Worm (Caenorhabditis elegans) whole organism, young adult: ENCODE results near the gene nhr-11.

Experiments
- B0019.2 ChIP-seq: fragments of 200-800 bp; sonication (Bioruptor generic); conservative IDR thresholded peaks from 2 replicates; pipeline ENCODE4 v1.3.6; 2022; ENCODE audit warnings: missing genetic modification reagents, missing genetic modification characterization, missing compliant biosample characterization
- B0035.1 ChIP-seq: sonication (generic microtip); optimal IDR thresholded peaks from 2 replicates; lab custom pipeline; 2016; ENCODE audit warnings: missing genetic modification characterization, mild to moderate bottlenecking, missing compliant biosample characterization, missing genotype, missing genetic modification reagents
- B0261.1 ChIP-seq: sonication (generic microtip); optimal IDR thresholded peaks from 2 replicates; lab custom pipeline; 2016; ENCODE audit warnings: mild to moderate bottlenecking, missing genetic modification characterization, moderate library complexity, missing compliant biosample characterization
- F55B11.4 ChIP-seq: sonication (generic microtip); optimal IDR thresholded peaks from 2 replicates; lab custom pipeline; 2016; ENCODE audit warnings: missing compliant biosample characterization, missing genetic modification characterization, borderline replicate concordance; ENCODE audit not compliant: insufficient read depth
- F57C9.4 ChIP-seq: sonication (generic microtip); optimal IDR thresholded peaks from 2 replicates; lab custom pipeline; 2017; ENCODE audit warnings: mild to moderate bottlenecking, missing genetic modification characterization, missing compliant biosample characterization
- K11D2.4 ChIP-seq: fragments of 200-800 bp; sonication (Bioruptor generic); IDR thresholded peaks from 2 replicates; pipeline ENCODE4 v1.3.6; 2022; ENCODE audit warnings: missing genetic modification reagents, missing genetic modification characterization, missing compliant biosample characterization
- K12H6.12 ChIP-seq: fragments of 200-800 bp; sonication (Bioruptor generic); optimal IDR thresholded peaks from 2 replicates; lab custom pipeline; 2018; ENCODE audit warnings: mild to moderate bottlenecking, missing genetic modification characterization, missing compliant biosample characterization
- Y53F4B.3 ChIP-seq: fragments of 200-800 bp; sonication (Bioruptor generic); IDR thresholded peaks from 2 replicates; pipeline ENCODE4 v1.3.6; 2022; ENCODE audit warnings: missing genetic modification reagents, missing genetic modification characterization, missing compliant biosample characterization
- Y53G8AR.9 ChIP-seq: fragments of 200-800 bp; sonication (Bioruptor generic); conservative IDR thresholded peaks from 2 replicates; pipeline ENCODE4 v1.3.6; 2022; ENCODE audit warnings: missing genetic modification reagents, missing genetic modification characterization, missing compliant biosample characterization
- aptf-3 ChIP-seq: fragments of 200-800 bp; sonication (Bioruptor generic); IDR thresholded peaks from 2 replicates; pipeline ENCODE4 v1.3.6; 2022; ENCODE audit warnings: missing genetic modification characterization, missing compliant biosample characterization
- attf-5 ChIP-seq: fragments of 200-800 bp; sonication (Bioruptor generic); optimal IDR thresholded peaks from 2 replicates; lab custom pipeline; 2018; ENCODE audit warnings: mild to moderate bottlenecking, missing genetic modification characterization, missing compliant biosample characterization
- bed-1 ChIP-seq: fragments of 200-800 bp; sonication (Bioruptor generic); IDR thresholded peaks from 2 replicates; pipeline ENCODE4 v1.3.6; 2022; ENCODE audit warnings: missing genetic modification reagents, missing genetic modification characterization, missing compliant biosample characterization
- bed-2 ChIP-seq: fragments of 200-800 bp; sonication (Bioruptor generic); IDR thresholded peaks from 2 replicates; pipeline ENCODE4 v1.3.6; 2022; ENCODE audit warnings: missing genetic modification reagents, missing genetic modification characterization, missing compliant biosample characterization
- cebp-2 ChIP-seq: fragments of 200-800 bp; sonication (Bioruptor generic); IDR thresholded peaks from 2 replicates; pipeline ENCODE4 v1.3.6; 2022; ENCODE audit warnings: missing genetic modification characterization, missing compliant biosample characterization
- ceh-27 ChIP-seq: fragments of 200-800 bp; sonication (Bioruptor generic); optimal IDR thresholded peaks from 2 replicates; lab custom pipeline; 2018; ENCODE audit warnings: mild to moderate bottlenecking, missing genetic modification characterization, moderate library complexity, missing compliant biosample characterization
- dox-1 ChIP-seq: fragments of 200-800 bp; sonication (Bioruptor generic); IDR thresholded peaks from 2 replicates; pipeline ENCODE4 v1.3.6; 2022; ENCODE audit warnings: missing genetic modification reagents, missing genetic modification characterization, missing compliant biosample characterization
- dpff-1 ChIP-seq: sonication (generic microtip); optimal IDR thresholded peaks from 2 replicates; lab custom pipeline; 2017; ENCODE audit warnings: mild to moderate bottlenecking, missing genetic modification characterization, missing compliant biosample characterization
- dpl-1 ChIP-seq: fragments of 150-350 bp; optimal IDR thresholded peaks from 2 replicates; lab custom pipeline; 2014; ENCODE audit warnings: missing biosample characterization, missing genetic modification reagents, missing genetic modification characterization
- ekl-4 ChIP-seq: fragments of 200-800 bp; sonication (Bioruptor generic); IDR thresholded peaks from 2 replicates; pipeline ENCODE4 v1.3.6; 2022; ENCODE audit warnings: missing genetic modification reagents, missing genetic modification characterization, missing compliant biosample characterization
- ets-4 ChIP-seq: fragments of 200-800 bp; sonication (Bioruptor generic); optimal IDR thresholded peaks from 2 replicates; lab custom pipeline; 2018; ENCODE audit warnings: mild to moderate bottlenecking, missing genetic modification characterization, missing compliant biosample characterization
- fkh-3 ChIP-seq: sonication (generic microtip); optimal IDR thresholded peaks from 2 replicates; lab custom pipeline; 2016; ENCODE audit warnings: mild to moderate bottlenecking, missing genetic modification characterization, missing compliant biosample characterization
- gei-17 ChIP-seq: fragments of 200-800 bp; sonication (Bioruptor generic); optimal IDR thresholded peaks from 2 replicates; lab custom pipeline; 2018; ENCODE audit warnings: mild to moderate bottlenecking, missing genetic modification characterization, missing compliant biosample characterization
- him-1 ChIP-seq: sonication (generic microtip); optimal IDR thresholded peaks from 2 replicates; lab custom pipeline; 2016; ENCODE audit warnings: missing genotype, missing genetic modification reagents, missing genetic modification characterization, missing compliant biosample characterization
- hmg-1.2 ChIP-seq: fragments of 200-800 bp; sonication (Bioruptor generic); IDR thresholded peaks from 2 replicates; pipeline ENCODE4 v1.3.6; 2022; ENCODE audit warnings: missing genetic modification reagents, missing genetic modification characterization, missing compliant biosample characterization
- hrde-1 ChIP-seq: sonication (generic microtip); optimal IDR thresholded peaks from 2 replicates; lab custom pipeline; 2016; ENCODE audit warnings: missing genetic modification characterization, mild to moderate bottlenecking, missing compliant biosample characterization, moderate library complexity, missing genotype, missing genetic modification reagents, borderline replicate concordance
- let-607 ChIP-seq, 2 experiments: fragments of 200-800 bp in 1 of 2; sonication (Bioruptor generic) in 1 of 2; sonication (generic microtip) in 1 of 2; optimal IDR thresholded peaks; 2 replicates each; lab custom pipeline; 2016 to 2018; ENCODE audit warnings: mild to moderate bottlenecking in 2 of 2, missing compliant biosample characterization in 2 of 2, missing genetic modification characterization in 2 of 2, moderate library complexity in 2 of 2, missing genotype in 1 of 2
- lin-26 ChIP-seq: fragments of 200-800 bp; sonication (Bioruptor generic); IDR thresholded peaks from 2 replicates; pipeline ENCODE4 v1.3.6; 2022; ENCODE audit warnings: missing genetic modification reagents, missing genetic modification characterization, missing compliant biosample characterization
- lin-40 ChIP-seq: sonication (generic microtip); optimal IDR thresholded peaks from 2 replicates; lab custom pipeline; 2016; ENCODE audit warnings: missing genetic modification characterization, mild to moderate bottlenecking, missing compliant biosample characterization, missing genotype, missing genetic modification reagents
- madf-10 ChIP-seq: sonication (generic microtip); optimal IDR thresholded peaks from 2 replicates; lab custom pipeline; 2016; ENCODE audit warnings: mild to moderate bottlenecking, missing genetic modification characterization, missing compliant biosample characterization
- madf-6 ChIP-seq: fragments of 200-800 bp; sonication (Bioruptor generic); IDR thresholded peaks from 2 replicates; pipeline ENCODE4 v1.3.6; 2022; ENCODE audit warnings: missing genetic modification reagents, missing genetic modification characterization, missing compliant biosample characterization
- madf-8 ChIP-seq: fragments of 200-800 bp; sonication (Bioruptor generic); conservative IDR thresholded peaks from 2 replicates; pipeline ENCODE4 v1.3.6; 2022; ENCODE audit warnings: missing genetic modification reagents, missing genetic modification characterization, missing compliant biosample characterization
- mcd-1 ChIP-seq: fragments of 200-800 bp; sonication (Bioruptor generic); IDR thresholded peaks from 2 replicates; pipeline ENCODE4 v1.3.6; 2022; ENCODE audit warnings: missing genetic modification reagents, missing genetic modification characterization, missing compliant biosample characterization
- nhr-27 ChIP-seq: fragments of 200-800 bp; sonication (Bioruptor generic); optimal IDR thresholded peaks from 2 replicates; lab custom pipeline; 2018; ENCODE audit warnings: mild to moderate bottlenecking, missing genetic modification characterization, moderate library complexity, missing compliant biosample characterization
- pha-4 ChIP-seq: fragments of 150-350 bp; sonication (generic microtip); optimal IDR thresholded peaks from 2 replicates; lab custom pipeline; 2014; ENCODE audit warnings: missing biosample characterization, missing genetic modification reagents, missing genetic modification characterization
- rcor-1 ChIP-seq: fragments of 200-800 bp; sonication (Bioruptor generic); IDR thresholded peaks from 2 replicates; pipeline ENCODE4 v1.3.6; 2022; ENCODE audit warnings: missing genetic modification reagents, missing genetic modification characterization, missing compliant biosample characterization
- repo-1 ChIP-seq: sonication (generic microtip); optimal IDR thresholded peaks from 2 replicates; lab custom pipeline; 2017; ENCODE audit warnings: mild to moderate bottlenecking, missing genetic modification characterization, missing compliant biosample characterization
- sdz-38 ChIP-seq: sonication (generic microtip); optimal IDR thresholded peaks from 2 replicates; lab custom pipeline; 2016; ENCODE audit warnings: missing genotype, missing genetic modification characterization, missing compliant biosample characterization
- snpc-3.4 ChIP-seq: sonication (generic microtip); optimal IDR thresholded peaks from 2 replicates; lab custom pipeline; 2017; ENCODE audit warnings: missing genetic modification characterization, mild to moderate bottlenecking, missing compliant biosample characterization, antibody characterized with exemption, moderate library complexity, missing genotype, missing genetic modification reagents
- unc-62 ChIP-seq: fragments of 150-350 bp; optimal IDR thresholded peaks from 2 replicates; lab custom pipeline; 2014; ENCODE audit warnings: missing biosample characterization, missing genetic modification reagents, missing genetic modification characterization
- xnd-1 ChIP-seq: sonication (generic microtip); optimal IDR thresholded peaks from 2 replicates; lab custom pipeline; 2016; ENCODE audit warnings: missing genotype, missing genetic modification reagents, missing genetic modification characterization, missing compliant biosample characterization
- zim-3 ChIP-seq: sonication (generic microtip); optimal IDR thresholded peaks from 2 replicates; lab custom pipeline; 2017; ENCODE audit warnings: mild to moderate bottlenecking, missing genetic modification characterization, moderate library complexity, missing compliant biosample characterization
- ztf-28 ChIP-seq: fragments of 200-800 bp; sonication (Bioruptor generic); IDR thresholded peaks from 2 replicates; pipeline ENCODE4 v1.3.6; 2022; ENCODE audit warnings: missing genetic modification reagents, missing genetic modification characterization, missing compliant biosample characterization
- ztf-3 ChIP-seq: fragments of 200-800 bp; sonication (Bioruptor generic); optimal IDR thresholded peaks from 2 replicates; lab custom pipeline; 2018; ENCODE audit warnings: mild to moderate bottlenecking, missing genetic modification characterization, missing compliant biosample characterization

nhr-11 gene

ce11 chrIV:9079330-9079729 lies 9.5 kb downstream of the nhr-11 start:
- no peak for TF ChIP-seq mcd-1 (GFP tag; lab: Robert Waterston, UW)
- peak; percentile 38; the same call in 1 of the 2 replicates for TF ChIP-seq hmg-1.2 (GFP tag; lab: Robert Waterston, UW)
- no peak for TF ChIP-seq ztf-3
- TF ChIP-seq snpc-3.4 (tag; lab: Kevin White, UChicago), result no peak
- TF ChIP-seq madf-8 (GFP tag; lab: Robert Waterston, UW), result no peak
- no peak for TF ChIP-seq xnd-1 (tag; lab: Kevin White, UChicago)
- no peak for TF ChIP-seq pha-4 (tag; lab: Kevin White, UChicago)

- TF ChIP-seq fkh-3 (tag; lab: Kevin White, UChicago) (no peak), ztf-28 (GFP tag; lab: Robert Waterston, UW) (no peak), bed-2 (GFP tag; lab: Robert Waterston, UW) (no peak), nhr-27 (tag; lab: Kevin White, UChicago) (no peak), lin-40 (tag; lab: Kevin White, UChicago) (no peak), rcor-1 (no peak), B0019.2 (no peak), F57C9.4 (tag; lab: Kevin White, UChicago) (no peak), him-1 (no peak), dpl-1 (GFP tag; lab: Kevin White, UChicago) (no peak), B0261.1 (tag; lab: Kevin White, UChicago) (no peak), ztf-3 (no peak)
Measured at ce11 chrIV:9080201-9080600, 10.4 kb downstream of the nhr-11 start.

- TF ChIP-seq repo-1 (no peak), Y53F4B.3 (GFP tag; lab: Robert Waterston, UW) (no peak), dpff-1 (tag; lab: Kevin White, UChicago) (no peak), let-607 (tag; optimal IDR thresholded peaks at IDR 0.05; lab: Kevin White, UChicago) (no peak), hrde-1 (tag; lab: Kevin White, UChicago) (no peak), madf-6 (no peak), gei-17 (GFP tag; lab: Kevin White, UChicago) (no peak), cebp-2 (no peak), bed-1 (GFP tag; lab: Robert Waterston, UW) (no peak), lin-26 (GFP tag; lab: Robert Waterston, UW) (no peak), madf-10 (tag; lab: Kevin White, UChicago) (no peak), F55B11.4 (tag; lab: Kevin White, UChicago) (no peak), ets-4 (GFP tag; lab: Kevin White, UChicago) (no peak), ztf-28 (GFP tag; lab: Robert Waterston, UW) (no peak), Y53G8AR.9 (GFP tag; lab: Robert Waterston, UW) (no peak), zim-3 (tag; lab: Kevin White, UChicago) (no peak), unc-62 (GFP tag; lab: Kevin White, UChicago) (no peak)
- TF ChIP-seq, all 124 proteins: peak for 0
Measured at ce11 chrIV:9082055-9082454, 12.3 kb downstream of the nhr-11 start, which contains the start of gene twk-8. TSS of gene twk-8 (plus strand) at chrIV:9082355.

- TF ChIP-seq aptf-3 (GFP tag; lab: Robert Waterston, UW) (no peak), ekl-4 (GFP tag; lab: Robert Waterston, UW) (no peak), B0035.1 (no peak), attf-5 (GFP tag; lab: Kevin White, UChicago) (no peak), sdz-38 (tag; lab: Kevin White, UChicago) (no peak), ceh-27 (GFP tag; lab: Kevin White, UChicago) (no peak), dox-1 (GFP tag; lab: Robert Waterston, UW) (no peak), K12H6.12 (tag; lab: Kevin White, UChicago) (no peak), K11D2.4 (0 out of 2 replicates have a peak, but pooled peaks have one; percentile 14)
Measured at ce11 chrIV:9088294-9088693, 18.5 kb downstream of the nhr-11 start, which contains the start of gene msa-1. TSS of gene msa-1 (plus strand) at chrIV:9088594.
